Worm (Caenorhabditis elegans) whole organism, L4 larva: ENCODE data around the gene K08D8.4.
A peak's percentile ranks its signal among the peaks of the same experiment; 100 is the strongest.

Experiments
- R02D3.7 ChIP-seq: fragments of 150-350 bp; sonication (generic microtip); optimal IDR thresholded peaks from 3 replicates; lab custom pipeline; 2014; ENCODE audit warnings: missing biosample characterization, missing genetic modification characterization
- ceh-82 ChIP-seq: sonication (generic microtip); optimal IDR thresholded peaks from 2 replicates; lab custom pipeline; 2017; ENCODE audit warnings: missing biosample characterization, missing genetic modification characterization
- daf-16 ChIP-seq, 3 experiments: sonication (generic microtip); optimal IDR thresholded peaks; 2 replicates each; lab custom pipeline; 2016 to 2017; ENCODE audit warnings: missing genetic modification characterization in 3 of 3, missing genetic modification reagents in 3 of 3, mild to moderate bottlenecking in 2 of 3, missing compliant biosample characterization in 2 of 3, missing biosample characterization in 1 of 3, moderate library complexity in 1 of 3
- dpl-1 ChIP-seq: fragments of 150-350 bp; optimal IDR thresholded peaks from 2 replicates; lab custom pipeline; 2014; ENCODE audit warnings: missing biosample characterization, missing genetic modification reagents, missing genetic modification characterization
- egl-43 ChIP-seq: fragments of 200-800 bp; sonication (Bioruptor generic); IDR thresholded peaks from 2 replicates; pipeline ENCODE4 v1.3.6; 2022; ENCODE audit warnings: missing genetic modification reagents, missing genetic modification characterization, missing compliant biosample characterization
- fkh-10 ChIP-seq: fragments of 150-350 bp; optimal IDR thresholded peaks from 2 replicates; lab custom pipeline; 2014; ENCODE audit warnings: missing biosample characterization, missing genetic modification reagents, missing genetic modification characterization
- lir-3 ChIP-seq: sonication (generic microtip); optimal IDR thresholded peaks from 2 replicates; lab custom pipeline; 2016; ENCODE audit warnings: mild to moderate bottlenecking, missing genetic modification characterization, missing compliant biosample characterization
- mdl-1 ChIP-seq, 2 experiments: fragments of 150-350 bp in 1 of 2; sonication (generic microtip) in 1 of 2; optimal IDR thresholded peaks; 2 replicates each; lab custom pipeline; 2014 to 2017; ENCODE audit warnings: missing biosample characterization in 2 of 2, missing genetic modification characterization in 2 of 2
- mep-1 ChIP-seq: fragments of 150-350 bp; sonication (generic microtip); optimal IDR thresholded peaks from 3 replicates; lab custom pipeline; 2014; ENCODE audit warnings: missing biosample characterization, missing genetic modification characterization
- nhr-11 ChIP-seq: fragments of 150-350 bp; optimal IDR thresholded peaks from 2 replicates; lab custom pipeline; 2014; ENCODE audit warnings: missing biosample characterization, missing genetic modification characterization
- nhr-76 ChIP-seq: fragments of 150-350 bp; optimal IDR thresholded peaks from 2 replicates; lab custom pipeline; 2014; ENCODE audit warnings: missing biosample characterization, missing genetic modification characterization
- pha-4 ChIP-seq, 2 experiments: fragments of 150-350 bp in 1 of 2; fragments of 200-800 bp in 1 of 2; sonication (Bioruptor generic) in 1 of 2; IDR thresholded peaks in 1 of 2; optimal IDR thresholded peaks in 1 of 2; 2 replicates each; pipeline versions ENCODE4 v1.3.6 to Lab custom; 2014 to 2022; ENCODE audit warnings: missing genetic modification characterization in 2 of 2, missing genetic modification reagents in 2 of 2, missing biosample characterization in 1 of 2, missing compliant biosample characterization in 1 of 2
- pqm-1 ChIP-seq: sonication (generic microtip); optimal IDR thresholded peaks from 2 replicates; lab custom pipeline; 2017; ENCODE audit warnings: missing biosample characterization, missing genetic modification characterization
- zag-1 ChIP-seq: fragments of 150-350 bp; optimal IDR thresholded peaks from 2 replicates; lab custom pipeline; 2014; ENCODE audit warnings: missing biosample characterization, missing genetic modification characterization

DNA sequence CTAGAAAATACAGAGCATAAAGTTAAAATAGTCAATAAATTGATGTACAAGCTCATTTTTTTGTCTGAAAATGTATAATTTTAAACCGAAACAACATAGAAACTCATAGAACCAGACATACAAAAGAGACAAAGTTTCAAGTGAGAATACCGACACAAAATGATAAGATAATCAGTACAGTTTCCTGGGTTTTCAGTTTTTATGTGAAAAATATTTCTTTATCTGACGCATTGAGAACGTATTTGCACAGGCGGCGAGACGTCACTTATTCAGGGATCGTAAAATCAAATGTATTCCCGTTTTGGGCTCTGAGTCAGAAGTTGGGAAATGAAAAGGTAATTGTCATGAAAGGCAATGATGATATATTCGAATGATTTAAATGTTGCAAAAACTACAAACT is 19.4 kb downstream of the K08D8.4 start, which contains the start of gene K08D8.6:
- no peak for TF ChIP-seq fkh-10 (GFP tag; lab: Kevin White, UChicago)
- no peak for TF ChIP-seq R02D3.7 (tag; lab: Kevin White, UChicago)
- TF ChIP-seq mdl-1 (tag; optimal IDR thresholded peaks at IDR 0.05; lab: Kevin White, UChicago), result no peak
- no peak for TF ChIP-seq dpl-1 (GFP tag; lab: Kevin White, UChicago)
- TF ChIP-seq pqm-1, result peak; percentile 88
- no peak for TF ChIP-seq lir-3 (tag; lab: Kevin White, UChicago)
- TF ChIP-seq nhr-11 (tag; lab: Kevin White, UChicago), result no peak
- no peak for TF ChIP-seq pha-4 (GFP tag; IDR thresholded peaks at IDR 0.05; lab: Robert Waterston, UW)
- TF ChIP-seq pha-4 (tag; optimal IDR thresholded peaks at IDR 0.05; lab: Kevin White, UChicago), result no peak
- no peak for TF ChIP-seq mep-1 (tag; lab: Kevin White, UChicago)
- TF ChIP-seq zag-1, result no peak
- no peak for TF ChIP-seq nhr-76 (tag; lab: Kevin White, UChicago)
- TF ChIP-seq egl-43 (GFP tag; lab: Robert Waterston, UW), result no peak
- TF ChIP-seq ceh-82 (tag; lab: Kevin White, UChicago), result no peak
- no peak for TF ChIP-seq daf-16 (GFP tag; optimal IDR thresholded peaks at IDR 0.05; lab: Kevin White, UChicago)
- TF ChIP-seq daf-16 (tag; optimal IDR thresholded peaks at IDR 0.05; lab: Kevin White, UChicago), result peak; percentile 75
